Worm (Caenorhabditis elegans) whole organism, L3 larva: ENCODE measurements around the gene ptp-3.

Experiments used
- R02D3.7 ChIP-seq: fragments of 150-350 bp; optimal IDR thresholded peaks from 2 replicates; lab custom pipeline; 2014; ENCODE audit warnings: missing biosample characterization, missing genetic modification characterization
- ama-1 ChIP-seq: fragments of 150-350 bp; optimal IDR thresholded peaks from 2 replicates; lab custom pipeline; 2018
- ceh-16 ChIP-seq: sonication (generic microtip); optimal IDR thresholded peaks from 2 replicates; lab custom pipeline; 2017; ENCODE audit warnings: missing biosample characterization, missing genetic modification characterization
- egl-27 ChIP-seq: sonication (generic microtip); optimal IDR thresholded peaks from 4 replicates; lab custom pipeline; 2017; ENCODE audit warnings: missing biosample characterization, missing genetic modification reagents, missing genetic modification characterization
- elt-1 ChIP-seq: fragments of 150-350 bp; optimal IDR thresholded peaks from 2 replicates; lab custom pipeline; 2014; ENCODE audit warnings: missing biosample characterization, missing genetic modification characterization
- elt-3 ChIP-seq, 3 experiments: fragments of 150-350 bp in 1 of 3; sonication (generic microtip) in 2 of 3; optimal IDR thresholded peaks; 2 replicates in 2 of 3; 4 replicates in 1 of 3; lab custom pipeline; 2014 to 2017; ENCODE audit warnings: missing biosample characterization in 3 of 3, missing genetic modification characterization in 3 of 3
- eor-1 ChIP-seq, 2 experiments: fragments of 150-350 bp; optimal IDR thresholded peaks; 2 replicates each; lab custom pipeline; 2014 to 2018; ENCODE audit warnings: missing biosample characterization in 2 of 2, missing genetic modification characterization in 2 of 2
- fkh-10 ChIP-seq: sonication (generic microtip); optimal IDR thresholded peaks from 2 replicates; lab custom pipeline; 2017; ENCODE audit warnings: missing biosample characterization, missing genetic modification reagents, missing genetic modification characterization
- hmg-11 ChIP-seq: sonication (generic microtip); optimal IDR thresholded peaks from 2 replicates; lab custom pipeline; 2016; ENCODE audit warnings: missing genetic modification characterization, missing compliant biosample characterization
- jun-1 ChIP-seq: fragments of 150-350 bp; optimal IDR thresholded peaks from 2 replicates; lab custom pipeline; 2014; ENCODE audit warnings: missing biosample characterization, missing genetic modification reagents, missing genetic modification characterization
- lin-15B ChIP-seq: fragments of 150-350 bp; optimal IDR thresholded peaks from 2 replicates; lab custom pipeline; 2014; ENCODE audit warnings: missing biosample characterization, missing genetic modification characterization
- lin-39 ChIP-seq: fragments of 150-350 bp; optimal IDR thresholded peaks from 2 replicates; lab custom pipeline; 2018; ENCODE audit warnings: missing biosample characterization, missing genetic modification reagents, missing genetic modification characterization
- lsy-12 ChIP-seq: sonication (generic microtip); optimal IDR thresholded peaks from 2 replicates; lab custom pipeline; 2016; ENCODE audit warnings: mild to moderate bottlenecking, missing genetic modification characterization, missing compliant biosample characterization
- mdl-1 ChIP-seq: fragments of 150-350 bp; optimal IDR thresholded peaks from 2 replicates; lab custom pipeline; 2014; ENCODE audit warnings: missing biosample characterization, missing genetic modification characterization
- nfya-1 ChIP-seq: sonication (generic microtip); optimal IDR thresholded peaks from 2 replicates; lab custom pipeline; 2017; ENCODE audit warnings: missing genetic modification characterization, mild to moderate bottlenecking, missing compliant biosample characterization, antibody characterized with exemption, moderate library complexity; ENCODE audit not compliant: insufficient read depth
- nhr-11 ChIP-seq: fragments of 150-350 bp; optimal IDR thresholded peaks from 2 replicates; lab custom pipeline; 2014; ENCODE audit warnings: missing biosample characterization, missing genetic modification characterization
- nhr-23 ChIP-seq: fragments of 150-350 bp; optimal IDR thresholded peaks from 2 replicates; lab custom pipeline; 2014; ENCODE audit warnings: missing biosample characterization, missing genetic modification reagents, missing genetic modification characterization
- nhr-237 ChIP-seq: fragments of 150-350 bp; optimal IDR thresholded peaks from 2 replicates; lab custom pipeline; 2014; ENCODE audit warnings: missing biosample characterization, missing genetic modification characterization
- nhr-25 ChIP-seq: sonication (generic microtip); optimal IDR thresholded peaks from 2 replicates; lab custom pipeline; 2017; ENCODE audit warnings: missing biosample characterization, missing genetic modification characterization
- nhr-43 ChIP-seq: sonication (generic microtip); optimal IDR thresholded peaks from 2 replicates; lab custom pipeline; 2016; ENCODE audit warnings: mild to moderate bottlenecking, missing genetic modification characterization, missing compliant biosample characterization; ENCODE audit not compliant: poor library complexity, severe bottlenecking
- nhr-67 ChIP-seq: fragments of 150-350 bp; optimal IDR thresholded peaks from 2 replicates; lab custom pipeline; 2014; ENCODE audit warnings: missing biosample characterization, missing genetic modification characterization
- nhr-77 ChIP-seq: fragments of 150-350 bp; optimal IDR thresholded peaks from 2 replicates; lab custom pipeline; 2014; ENCODE audit warnings: missing biosample characterization, missing genetic modification characterization
- pha-4 ChIP-seq: fragments of 150-350 bp; optimal IDR thresholded peaks from 2 replicates; lab custom pipeline; 2014; ENCODE audit warnings: missing biosample characterization, missing genetic modification reagents, missing genetic modification characterization
- sea-2 ChIP-seq: fragments of 150-350 bp; sonication (generic microtip); optimal IDR thresholded peaks from 4 replicates; lab custom pipeline; 2014; ENCODE audit warnings: missing biosample characterization, missing genetic modification reagents, missing genetic modification characterization
- skn-1 ChIP-seq: fragments of 150-350 bp; optimal IDR thresholded peaks from 2 replicates; lab custom pipeline; 2014; ENCODE audit warnings: missing biosample characterization, missing genetic modification characterization
- tbx-2 ChIP-seq: sonication (generic microtip); optimal IDR thresholded peaks from 2 replicates; lab custom pipeline; 2016; ENCODE audit warnings: mild to moderate bottlenecking, missing genetic modification characterization, missing compliant biosample characterization
- ztf-11 ChIP-seq: fragments of 150-350 bp; optimal IDR thresholded peaks from 2 replicates; lab custom pipeline; 2014; ENCODE audit warnings: missing biosample characterization, missing genetic modification characterization
- ztf-4 ChIP-seq: fragments of 150-350 bp; optimal IDR thresholded peaks from 2 replicates; lab custom pipeline; 2014; ENCODE audit warnings: missing biosample characterization, missing genetic modification characterization

Gene ptp-3

ce11 chrII:11012532-11013179 is 37.3 kb downstream of the ptp-3 start:
- TF ChIP-seq ztf-4 (no peak), lsy-12 (tag; lab: Kevin White, UChicago) (no peak), egl-27 (tag; lab: Kevin White, UChicago) (no peak), sea-2 (no peak), nhr-237 (tag; lab: Kevin White, UChicago) (no peak), skn-1 (no peak), jun-1 (tag; lab: Kevin White, UChicago) (no peak), mdl-1 (no peak)

- no peak for TF ChIP-seq nhr-77 (tag; lab: Kevin White, UChicago)
- no peak for TF ChIP-seq nhr-11 (tag; lab: Kevin White, UChicago)
- no peak for TF ChIP-seq elt-3 (tag; optimal IDR thresholded peaks at IDR 0.05; lab: Kevin White, UChicago)
- TF ChIP-seq ama-1 (lab: Kevin White, UChicago), result no peak
- no peak for TF ChIP-seq sea-2
- TF ChIP-seq skn-1, result no peak
- TF ChIP-seq hmg-11, result no peak
- TF ChIP-seq eor-1 (tag; optimal IDR thresholded peaks at IDR 0.05; lab: Kevin White, UChicago), result no peak
These were observed 38.3 kb downstream of the ptp-3 start, which contains the start of gene col-81 for ce11 chrII:11013667-11014066. Gene col-81, minus strand, starts transcription at chrII:11013767.

- TF ChIP-seq hmg-11 (no peak), nhr-23 (tag; lab: Kevin White, UChicago) (peak; percentile 6), elt-1 (tag; lab: Kevin White, UChicago) (peak; percentile 39), nhr-67 (tag; lab: Kevin White, UChicago) (no peak), nhr-25 (tag; lab: Kevin White, UChicago) (peak; percentile 7), lsy-12 (tag; lab: Kevin White, UChicago) (no peak), ama-1 (lab: Kevin White, UChicago) (peak; percentile 50)
These were observed 39.9 kb downstream of the ptp-3 start for ce11 chrII:11015210-11015609.

- TF ChIP-seq ama-1 (lab: Kevin White, UChicago), result no peak
- no peak for TF ChIP-seq elt-1 (tag; lab: Kevin White, UChicago)
- no peak for TF ChIP-seq nhr-11 (tag; lab: Kevin White, UChicago)
- TF ChIP-seq fkh-10, result no peak
- TF ChIP-seq R02D3.7 (tag; lab: Kevin White, UChicago), result no peak
- TF ChIP-seq nhr-43 (tag; lab: Kevin White, UChicago), result peak; percentile 26
- no peak for TF ChIP-seq ztf-11 (tag; lab: Kevin White, UChicago)
- TF ChIP-seq lin-15B (tag; lab: Kevin White, UChicago), result no peak
- TF ChIP-seq pha-4 (tag; lab: Kevin White, UChicago), result no peak
These were observed 40.4 kb downstream of the ptp-3 start for ce11 chrII:11015734-11016133.

ce11 chrII:11016435-11016834 is 41.1 kb downstream of the ptp-3 start:
- TF ChIP-seq nfya-1 (tag; lab: Kevin White, UChicago) (peak; percentile 17), ceh-16 (peak; percentile 8), lin-39 (tag; lab: Kevin White, UChicago) (no peak), lsy-12 (tag; lab: Kevin White, UChicago) (no peak), nhr-11 (tag; lab: Kevin White, UChicago) (no peak)

- peak; percentile 68 for TF ChIP-seq nhr-25 (tag; lab: Kevin White, UChicago)
- TF ChIP-seq jun-1 (tag; lab: Kevin White, UChicago), result no peak
- TF ChIP-seq tbx-2, result no peak
- TF ChIP-seq nhr-43 (tag; lab: Kevin White, UChicago), result no peak
These were observed 41.3 kb downstream of the ptp-3 start, which contains the start of gene ram-2 for ce11 chrII:11016835-11016883. Gene ram-2, minus strand, starts transcription at chrII:11016881.

- TF ChIP-seq elt-1 (tag; lab: Kevin White, UChicago) (peak; percentile 85), nhr-77 (tag; lab: Kevin White, UChicago) (no peak), nhr-25 (tag; lab: Kevin White, UChicago) (peak; percentile 51)
These were observed 41.5 kb downstream of the ptp-3 start for ce11 chrII:11016884-11017283.
